Fruit fly (Drosophila melanogaster): ENCODE data around the gene nst.
A peak's percentile ranks its signal among the peaks of the same experiment; 100 is the strongest.

The nst gene

DNA sequence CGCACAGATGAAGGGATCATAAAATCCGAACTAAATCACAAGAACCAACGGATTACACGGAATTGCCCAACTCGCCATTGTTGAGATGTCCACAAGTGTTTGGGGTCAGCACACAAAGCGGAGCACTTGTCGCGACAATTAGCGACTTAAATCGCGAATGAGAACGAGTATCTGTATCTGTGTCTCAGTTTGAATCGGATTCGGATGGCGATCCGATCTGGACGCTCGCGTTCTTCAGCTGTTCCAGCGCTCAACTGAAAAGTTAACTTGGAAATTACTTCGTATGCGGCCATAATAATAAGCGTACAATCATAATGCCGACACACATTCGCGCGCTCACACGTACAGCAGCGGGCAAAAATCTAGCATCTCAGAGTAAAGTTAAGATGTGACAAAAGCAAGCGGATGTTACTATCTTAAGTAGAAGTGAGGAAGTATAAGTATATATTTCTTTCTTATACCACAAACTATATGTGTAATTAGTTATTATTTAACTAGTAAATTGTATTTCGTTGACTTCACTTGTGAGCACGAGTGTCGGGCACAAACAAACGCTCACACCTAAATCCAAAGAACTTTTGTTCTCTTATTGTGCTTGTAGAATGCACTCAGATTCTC lies 39.4 kb downstream of the nst start, which contains the start of gene CG10660 (continued):
- peak; percentile 90 for TF ChIP-seq Smox (GFP tag; optimal IDR thresholded peaks at IDR 0.05)
- peak; percentile 88 for TF ChIP-seq CG31627 (GFP tag; optimal IDR thresholded peaks at IDR 0.05)
- TF ChIP-seq CG11762 (GFP tag; optimal IDR thresholded peaks at IDR 0.05; ENCODE audit: insufficient read depth) = peak; percentile 87
- no peak for TF ChIP-seq Hr38 (GFP tag; optimal IDR thresholded peaks at IDR 0.05)
- TF ChIP-seq dsx (GFP tag; optimal IDR thresholded peaks at IDR 0.05; ENCODE audit: poor library complexity, severe bottlenecking) = peak; percentile 78
- TF ChIP-seq vri (GFP tag; optimal IDR thresholded peaks at IDR 0.05) = peak; percentile 91
- TF ChIP-seq CG6792 (GFP tag; optimal IDR thresholded peaks at IDR 0.05) = peak; percentile 93
- peak; percentile 90 for TF ChIP-seq CG11294 (GFP tag; IDR thresholded peaks at IDR 0.05)
- peak; percentile 91 for TF ChIP-seq topi (GFP tag; optimal IDR thresholded peaks at IDR 0.05)
- peak; percentile 79 to 86 for TF ChIP-seq salr (GFP tag; optimal IDR thresholded peaks at IDR 0.05)
- peak; percentile 95 for TF ChIP-seq svp (GFP tag)
- peak; percentile 80 for TF ChIP-seq Sox15 (GFP tag; optimal IDR thresholded peaks at IDR 0.05)
- peak; percentile 66 for TF ChIP-seq fd85E (GFP tag; optimal IDR thresholded peaks at IDR 0.05)
- peak; percentile 91 for TF ChIP-seq Sox102F (GFP tag; optimal IDR thresholded peaks at IDR 0.05)
- TF ChIP-seq CG1621 (tag; optimal IDR thresholded peaks at IDR 0.05) = peak; percentile 88
- TF ChIP-seq cyc (GFP tag; optimal IDR thresholded peaks at IDR 0.05) = peak; percentile 88
- peak; percentile 93 for TF ChIP-seq acj6 (GFP tag; optimal IDR thresholded peaks at IDR 0.05)
- peak; percentile 82 for TF ChIP-seq CG7368 (GFP tag; optimal IDR thresholded peaks at IDR 0.05)
- TF ChIP-seq Hr39 (GFP tag; optimal IDR thresholded peaks at IDR 0.05) = peak; percentile 85
- peak; percentile 67 to 78 for TF ChIP-seq ss (GFP tag; optimal IDR thresholded peaks at IDR 0.05)
- TF ChIP-seq Eip78C (GFP tag) = peak; percentile 97
- peak; percentile 94 for TF ChIP-seq Hr4 (GFP tag; optimal IDR thresholded peaks at IDR 0.05)
- peak; percentile 64 for TF ChIP-seq CG9139 (GFP tag; optimal IDR thresholded peaks at IDR 0.05)
- TF ChIP-seq CG6808 (GFP tag; optimal IDR thresholded peaks at IDR 0.05) = peak; percentile 75
- peak; percentile 84 for TF ChIP-seq CG4318 (GFP tag; optimal IDR thresholded peaks at IDR 0.05)
- TF ChIP-seq CG10631 (GFP tag; optimal IDR thresholded peaks at IDR 0.05) = peak; percentile 91
- peak; percentile 94 for TF ChIP-seq CG3919 (GFP tag; optimal IDR thresholded peaks at IDR 0.05)
- TF ChIP-seq dac (GFP tag; optimal IDR thresholded peaks at IDR 0.05) = peak; percentile 78
- TF ChIP-seq Lpt (GFP tag; optimal IDR thresholded peaks at IDR 0.05) = peak; percentile 91
- peak; percentile 95 for TF ChIP-seq esn (GFP tag; optimal IDR thresholded peaks at IDR 0.05)

DNA sequence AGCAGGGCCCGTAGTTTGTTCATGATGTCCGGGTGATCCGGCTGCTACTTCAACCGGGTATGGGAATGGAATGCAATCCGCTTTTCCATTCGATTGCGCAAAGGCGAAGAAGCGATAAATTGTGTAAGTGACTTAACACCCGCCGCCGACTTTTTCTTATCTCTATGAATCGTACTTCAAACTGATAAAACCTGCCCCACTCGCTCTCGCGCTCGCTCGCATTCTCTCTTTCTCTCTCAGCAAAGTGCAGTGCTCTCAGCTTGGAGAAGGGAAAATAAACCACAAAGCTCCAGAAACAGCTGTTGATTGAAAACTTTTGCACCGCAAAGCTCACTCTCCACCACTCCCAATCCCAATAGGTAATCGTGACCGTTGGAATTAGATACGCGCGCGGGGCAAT lies 40.0 kb downstream of the nst start:
- TF ChIP-seq CG6854 (GFP tag; optimal IDR thresholded peaks at IDR 0.05) (peak; percentile 42), Smox (GFP tag; optimal IDR thresholded peaks at IDR 0.05) (no peak), Sox102F (GFP tag; optimal IDR thresholded peaks at IDR 0.05) (peak; percentile 24), CG11902 (GFP tag; optimal IDR thresholded peaks at IDR 0.05) (no peak), CG9139 (GFP tag; optimal IDR thresholded peaks at IDR 0.05) (peak; percentile 15), CG15336 (GFP tag; IDR thresholded peaks at IDR 0.05) (peak; percentile 37; the same call in 1 of the 2 replicates), ss (GFP tag; optimal IDR thresholded peaks at IDR 0.05) (peak in 1 of 2 experiments; percentile 4), fd85E (GFP tag; optimal IDR thresholded peaks at IDR 0.05) (peak; percentile 42), CG16779 (tag; optimal IDR thresholded peaks at IDR 0.05) (peak; percentile 27), Eip78C (GFP tag) (peak; percentile 27), CG6163 (GFP tag; IDR thresholded peaks at IDR 0.05) (peak; percentile 55; the same call in 2 of the 3 replicates), eg (GFP tag; IDR thresholded peaks at IDR 0.05) (peak; percentile 56; the same call in 2 of the 3 replicates), CG8119 (GFP tag; IDR thresholded peaks at IDR 0.05) (peak; percentile 57; the same call in 2 of the 3 replicates), Hr4 (GFP tag; optimal IDR thresholded peaks at IDR 0.05) (no peak), CG6276 (GFP tag; optimal IDR thresholded peaks at IDR 0.05) (peak; percentile 63), vri (GFP tag; optimal IDR thresholded peaks at IDR 0.05) (peak; percentile 92)
